Worm (Caenorhabditis elegans) whole organism, young adult: ENCODE results near the gene F31E3.12.
A peak's percentile ranks its signal among the peaks of the same experiment; 100 is the strongest.

Source experiments
- B0035.1 ChIP-seq: sonication (generic microtip); optimal IDR thresholded peaks from 2 replicates; lab custom pipeline; 2016; ENCODE audit warnings: missing genetic modification characterization, mild to moderate bottlenecking, missing compliant biosample characterization, missing genotype, missing genetic modification reagents
- B0336.3 ChIP-seq: fragments of 200-800 bp; sonication (Bioruptor generic); IDR thresholded peaks from 2 replicates; pipeline ENCODE4 v1.3.6; 2022; ENCODE audit warnings: missing genetic modification characterization, missing compliant biosample characterization
- C06A6.2 ChIP-seq: fragments of 200-800 bp; sonication (Bioruptor generic); conservative IDR thresholded peaks from 2 replicates; pipeline ENCODE4 v1.3.6; 2022; ENCODE audit warnings: missing genetic modification characterization, missing compliant biosample characterization
- F10E7.11 ChIP-seq: sonication (generic microtip); optimal IDR thresholded peaks from 2 replicates; lab custom pipeline; 2017; ENCODE audit warnings: mild to moderate bottlenecking, missing genetic modification characterization, moderate library complexity, missing compliant biosample characterization
- F23B12.7 ChIP-seq: sonication (generic microtip); optimal IDR thresholded peaks from 2 replicates; lab custom pipeline; 2017; ENCODE audit warnings: missing genetic modification characterization, mild to moderate bottlenecking, missing compliant biosample characterization, antibody characterized with exemption, moderate library complexity; ENCODE audit not compliant: insufficient read depth
- F33H1.4 ChIP-seq: fragments of 200-800 bp; sonication (Bioruptor generic); IDR thresholded peaks from 2 replicates; pipeline ENCODE4 v1.3.6; 2022; ENCODE audit warnings: missing genetic modification reagents, missing genetic modification characterization, missing compliant biosample characterization
- F37B4.10 ChIP-seq: fragments of 200-800 bp; sonication (Bioruptor generic); IDR thresholded peaks from 2 replicates; pipeline ENCODE4 v1.3.6; 2022; ENCODE audit warnings: missing genetic modification characterization, missing compliant biosample characterization
- F52B5.7 ChIP-seq: sonication (generic microtip); optimal IDR thresholded peaks from 2 replicates; lab custom pipeline; 2016; ENCODE audit warnings: mild to moderate bottlenecking, missing genetic modification characterization, missing compliant biosample characterization
- K11D2.4 ChIP-seq: fragments of 200-800 bp; sonication (Bioruptor generic); IDR thresholded peaks from 2 replicates; pipeline ENCODE4 v1.3.6; 2022; ENCODE audit warnings: missing genetic modification reagents, missing genetic modification characterization, missing compliant biosample characterization
- T26A5.8 ChIP-seq: sonication (generic microtip); optimal IDR thresholded peaks from 2 replicates; lab custom pipeline; 2016; ENCODE audit warnings: missing genetic modification characterization, missing compliant biosample characterization
- Y53G8AR.9 ChIP-seq: fragments of 200-800 bp; sonication (Bioruptor generic); conservative IDR thresholded peaks from 2 replicates; pipeline ENCODE4 v1.3.6; 2022; ENCODE audit warnings: missing genetic modification reagents, missing genetic modification characterization, missing compliant biosample characterization
- akir-1 ChIP-seq: fragments of 200-800 bp; sonication (Bioruptor generic); optimal IDR thresholded peaks from 2 replicates; lab custom pipeline; 2018; ENCODE audit warnings: mild to moderate bottlenecking, missing genetic modification characterization, moderate library complexity, missing compliant biosample characterization
- aptf-3 ChIP-seq: fragments of 200-800 bp; sonication (Bioruptor generic); IDR thresholded peaks from 2 replicates; pipeline ENCODE4 v1.3.6; 2022; ENCODE audit warnings: missing genetic modification characterization, missing compliant biosample characterization
- atf-7 ChIP-seq: sonication (generic microtip); optimal IDR thresholded peaks from 2 replicates; lab custom pipeline; 2017; ENCODE audit warnings: mild to moderate bottlenecking, missing genetic modification characterization, missing compliant biosample characterization
- bed-1 ChIP-seq: fragments of 200-800 bp; sonication (Bioruptor generic); IDR thresholded peaks from 2 replicates; pipeline ENCODE4 v1.3.6; 2022; ENCODE audit warnings: missing genetic modification reagents, missing genetic modification characterization, missing compliant biosample characterization
- ceh-40 ChIP-seq: fragments of 200-800 bp; sonication (Bioruptor generic); IDR thresholded peaks from 2 replicates; pipeline ENCODE4 v1.3.6; 2022; ENCODE audit warnings: missing genetic modification characterization, missing compliant biosample characterization
- ceh-91 ChIP-seq: fragments of 200-800 bp; sonication (Bioruptor generic); IDR thresholded peaks from 2 replicates; pipeline ENCODE4 v1.3.6; 2022; ENCODE audit warnings: missing genetic modification reagents, missing genetic modification characterization, missing compliant biosample characterization
- die-1 ChIP-seq: sonication (generic microtip); optimal IDR thresholded peaks from 2 replicates; lab custom pipeline; 2016; ENCODE audit warnings: missing genotype, mild to moderate bottlenecking, missing genetic modification characterization, missing compliant biosample characterization
- dox-1 ChIP-seq: fragments of 200-800 bp; sonication (Bioruptor generic); IDR thresholded peaks from 2 replicates; pipeline ENCODE4 v1.3.6; 2022; ENCODE audit warnings: missing genetic modification reagents, missing genetic modification characterization, missing compliant biosample characterization
- dpl-1 ChIP-seq: fragments of 150-350 bp; optimal IDR thresholded peaks from 2 replicates; lab custom pipeline; 2014; ENCODE audit warnings: missing biosample characterization, missing genetic modification reagents, missing genetic modification characterization
- efl-1 ChIP-seq: fragments of 150-350 bp; optimal IDR thresholded peaks from 2 replicates; lab custom pipeline; 2014; ENCODE audit warnings: missing biosample characterization, missing genetic modification reagents, missing genetic modification characterization
- ekl-4 ChIP-seq: fragments of 200-800 bp; sonication (Bioruptor generic); IDR thresholded peaks from 2 replicates; pipeline ENCODE4 v1.3.6; 2022; ENCODE audit warnings: missing genetic modification reagents, missing genetic modification characterization, missing compliant biosample characterization
- hlh-12 ChIP-seq: sonication (generic microtip); optimal IDR thresholded peaks from 2 replicates; lab custom pipeline; 2016; ENCODE audit warnings: missing genetic modification characterization, missing compliant biosample characterization
- hlh-26 ChIP-seq: fragments of 200-800 bp; sonication (Bioruptor generic); conservative IDR thresholded peaks from 2 replicates; pipeline ENCODE4 v1.3.6; 2022; ENCODE audit warnings: missing genetic modification reagents, missing genetic modification characterization, missing compliant biosample characterization
- hmg-1.2 ChIP-seq: fragments of 200-800 bp; sonication (Bioruptor generic); IDR thresholded peaks from 2 replicates; pipeline ENCODE4 v1.3.6; 2022; ENCODE audit warnings: missing genetic modification reagents, missing genetic modification characterization, missing compliant biosample characterization
- hmg-20 ChIP-seq: fragments of 200-800 bp; sonication (Bioruptor generic); IDR thresholded peaks from 2 replicates; pipeline ENCODE4 v1.3.6; 2022; ENCODE audit warnings: missing genetic modification reagents, missing genetic modification characterization, missing compliant biosample characterization
- hsf-1 ChIP-seq: fragments of 200-800 bp; sonication (Bioruptor generic); IDR thresholded peaks from 2 replicates; pipeline ENCODE4 v1.3.6; 2022; ENCODE audit warnings: missing genetic modification reagents, missing genetic modification characterization, missing compliant biosample characterization
- lin-35 ChIP-seq, 3 experiments: fragments of 150-350 bp in 2 of 3; sonication (generic microtip) in 1 of 3; optimal IDR thresholded peaks; 2 replicates each; lab custom pipeline; 2014 to 2018; ENCODE audit warnings: missing biosample characterization in 3 of 3, missing genetic modification characterization in 3 of 3, missing genetic modification reagents in 3 of 3
- lin-40 ChIP-seq: sonication (generic microtip); optimal IDR thresholded peaks from 2 replicates; lab custom pipeline; 2016; ENCODE audit warnings: missing genetic modification characterization, mild to moderate bottlenecking, missing compliant biosample characterization, missing genotype, missing genetic modification reagents
- lir-1 ChIP-seq: fragments of 200-800 bp; sonication (Bioruptor generic); conservative IDR thresholded peaks from 2 replicates; pipeline ENCODE4 v1.3.6; 2022; ENCODE audit warnings: missing genetic modification reagents, missing genetic modification characterization, missing compliant biosample characterization
- madf-8 ChIP-seq: fragments of 200-800 bp; sonication (Bioruptor generic); conservative IDR thresholded peaks from 2 replicates; pipeline ENCODE4 v1.3.6; 2022; ENCODE audit warnings: missing genetic modification reagents, missing genetic modification characterization, missing compliant biosample characterization
- mes-4 ChIP-seq: sonication (generic microtip); optimal IDR thresholded peaks from 2 replicates; lab custom pipeline; 2016; ENCODE audit warnings: missing genotype, missing genetic modification characterization, missing compliant biosample characterization
- nfya-1 ChIP-seq: sonication (generic microtip); optimal IDR thresholded peaks from 2 replicates; lab custom pipeline; 2017; ENCODE audit warnings: antibody characterized with exemption, missing compliant biosample characterization, missing genetic modification characterization, borderline replicate concordance; ENCODE audit not compliant: insufficient read depth
- nfya-2 ChIP-seq: fragments of 200-800 bp; sonication (Bioruptor generic); IDR thresholded peaks from 2 replicates; pipeline ENCODE4 v1.3.6; 2022; ENCODE audit warnings: missing genetic modification reagents, missing genetic modification characterization, missing compliant biosample characterization
- nhr-179 ChIP-seq: sonication (generic microtip); optimal IDR thresholded peaks from 2 replicates; lab custom pipeline; 2016; ENCODE audit warnings: mild to moderate bottlenecking, missing genetic modification characterization, missing compliant biosample characterization
- pbrm-1 ChIP-seq: fragments of 200-800 bp; sonication (Bioruptor generic); IDR thresholded peaks from 2 replicates; pipeline ENCODE4 v1.3.6; 2022; ENCODE audit warnings: missing genetic modification reagents, missing genetic modification characterization, missing compliant biosample characterization
- pha-4 ChIP-seq: fragments of 150-350 bp; sonication (generic microtip); optimal IDR thresholded peaks from 2 replicates; lab custom pipeline; 2014; ENCODE audit warnings: missing biosample characterization, missing genetic modification reagents, missing genetic modification characterization
- rec-8 ChIP-seq, 2 experiments: sonication (generic microtip); optimal IDR thresholded peaks; 2 replicates each; lab custom pipeline; 2016; ENCODE audit warnings: mild to moderate bottlenecking in 2 of 2, missing genetic modification characterization in 2 of 2, missing genetic modification reagents in 2 of 2, missing genotype in 2 of 2, missing biosample characterization in 1 of 2, missing compliant biosample characterization in 1 of 2, moderate library complexity in 1 of 2
- repo-1 ChIP-seq: sonication (generic microtip); optimal IDR thresholded peaks from 2 replicates; lab custom pipeline; 2017; ENCODE audit warnings: mild to moderate bottlenecking, missing genetic modification characterization, missing compliant biosample characterization
- sea-2 ChIP-seq: fragments of 200-800 bp; sonication (Bioruptor generic); IDR thresholded peaks from 2 replicates; pipeline ENCODE4 v1.3.6; 2022; ENCODE audit warnings: missing genetic modification characterization, missing compliant biosample characterization
- snpc-3.4 ChIP-seq: sonication (generic microtip); optimal IDR thresholded peaks from 2 replicates; lab custom pipeline; 2017; ENCODE audit warnings: missing genetic modification characterization, mild to moderate bottlenecking, missing compliant biosample characterization, antibody characterized with exemption, moderate library complexity, missing genotype, missing genetic modification reagents
- snpc-4 ChIP-seq, 5 experiments: fragments of 150-350 bp in 1 of 5; sonication (generic microtip) in 4 of 5; optimal IDR thresholded peaks; 2 replicates each; lab custom pipeline; 2014 to 2018; ENCODE audit warnings: missing genetic modification characterization in 5 of 5, missing biosample characterization in 3 of 5, antibody characterized with exemption in 2 of 5, mild to moderate bottlenecking in 2 of 5, missing compliant biosample characterization in 2 of 5, missing genotype in 2 of 5, moderate library complexity in 2 of 5, missing genetic modification reagents in 1 of 5
- somi-1 ChIP-seq: fragments of 200-800 bp; sonication (Bioruptor generic); optimal IDR thresholded peaks from 2 replicates; lab custom pipeline; 2018; ENCODE audit warnings: mild to moderate bottlenecking, missing genetic modification characterization, missing compliant biosample characterization
- tlf-1 ChIP-seq: fragments of 200-800 bp; sonication (Bioruptor generic); optimal IDR thresholded peaks from 2 replicates; lab custom pipeline; 2018; ENCODE audit warnings: mild to moderate bottlenecking, missing genetic modification characterization, missing compliant biosample characterization
- zim-3 ChIP-seq: sonication (generic microtip); optimal IDR thresholded peaks from 2 replicates; lab custom pipeline; 2017; ENCODE audit warnings: mild to moderate bottlenecking, missing genetic modification characterization, moderate library complexity, missing compliant biosample characterization
- ztf-18 ChIP-seq: sonication (generic microtip); optimal IDR thresholded peaks from 2 replicates; lab custom pipeline; 2016; ENCODE audit warnings: missing genotype, mild to moderate bottlenecking, missing genetic modification characterization, missing compliant biosample characterization

The F31E3.12 gene

DNA sequence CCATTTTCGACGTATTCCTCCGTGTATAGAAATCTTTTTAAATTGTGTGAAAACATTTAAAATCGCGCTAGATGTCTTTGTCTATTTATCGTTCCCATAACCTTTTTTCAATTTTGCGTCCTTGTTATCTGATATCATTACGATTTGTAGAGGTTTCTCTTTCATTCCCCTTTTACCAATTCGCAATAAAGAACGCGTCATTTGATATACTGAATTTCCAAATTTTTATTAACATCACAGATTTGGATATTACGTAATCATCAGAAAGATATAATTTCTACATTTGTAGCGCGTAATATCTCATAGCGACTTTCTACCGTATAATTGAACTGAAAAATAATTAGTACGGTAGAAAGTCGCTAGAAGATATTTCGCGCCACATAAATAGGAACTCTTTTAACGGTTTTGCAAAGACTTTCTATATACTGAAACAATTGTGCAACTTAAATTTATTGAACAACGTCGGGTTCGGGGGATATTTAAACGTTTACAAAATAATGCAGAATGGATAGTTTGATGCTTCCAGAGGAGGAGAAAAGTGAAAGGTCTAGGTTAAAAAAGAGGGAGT is 10.4 kb upstream of the F31E3.12 start (continued):
- TF ChIP-seq efl-1 (GFP tag; lab: Kevin White, UChicago) (peak; percentile 64), lin-40 (no peak), madf-8 (GFP tag; lab: Robert Waterston, UW) (peak; percentile 45; the same call in 1 of the 2 replicates), lin-35 (GFP tag; optimal IDR thresholded peaks at IDR 0.05; lab: Kevin White, UChicago) (peak in 1 of 3 experiments; percentile 38), F33H1.4 (GFP tag; lab: Robert Waterston, UW) (peak; percentile 61), C06A6.2 (GFP tag; lab: Robert Waterston, UW) (no peak), hsf-1 (GFP tag; lab: Robert Waterston, UW) (peak; percentile 28; the same call in 1 of the 2 replicates)

DNA sequence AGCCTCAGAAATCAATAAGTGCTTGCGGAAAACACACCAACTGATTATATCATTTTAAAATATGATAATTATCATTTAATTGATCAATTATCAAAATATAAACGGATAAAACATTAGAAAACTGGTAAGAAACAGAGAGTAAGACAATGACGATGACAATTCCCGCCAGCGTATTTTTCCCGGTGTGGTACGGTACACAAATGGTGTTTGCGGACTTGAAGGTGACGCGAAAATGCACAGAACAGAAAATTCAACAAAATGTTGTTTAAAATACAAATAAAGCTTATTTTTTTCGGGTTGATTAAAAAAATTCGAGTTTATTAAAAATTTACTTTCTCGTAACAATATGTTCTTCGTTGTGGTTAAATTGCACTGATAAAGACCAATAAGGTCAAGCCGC is 8.0 kb upstream of the F31E3.12 start:
- peak; percentile 33; the same call in 1 of the 2 replicates for TF ChIP-seq ekl-4
- no peak for TF ChIP-seq K11D2.4 (GFP tag; lab: Robert Waterston, UW)
- TF ChIP-seq F23B12.7 (tag; lab: Kevin White, UChicago): peak; percentile 63
- peak; percentile 38 for TF ChIP-seq snpc-3.4 (tag; lab: Kevin White, UChicago)
- TF ChIP-seq pbrm-1: no peak
- no peak for TF ChIP-seq nhr-179 (tag; lab: Kevin White, UChicago)
- no peak for TF ChIP-seq hlh-12 (tag; lab: Kevin White, UChicago)
- TF ChIP-seq ceh-91 (GFP tag; lab: Robert Waterston, UW): peak; percentile 82
- TF ChIP-seq F10E7.11 (tag; lab: Kevin White, UChicago): no peak
- no peak for TF ChIP-seq F37B4.10
- TF ChIP-seq zim-3 (tag; lab: Kevin White, UChicago): no peak
- no peak for TF ChIP-seq lin-40
- no peak for TF ChIP-seq akir-1
- TF ChIP-seq F52B5.7 (tag; lab: Kevin White, UChicago): no peak
- TF ChIP-seq lir-1 (GFP tag; lab: Robert Waterston, UW): peak; percentile 36; the same call in 1 of the 2 replicates
- no peak for TF ChIP-seq ztf-18 (tag; lab: Kevin White, UChicago)
- TF ChIP-seq B0336.3 (GFP tag; lab: Robert Waterston, UW): no peak
- no peak for TF ChIP-seq aptf-3 (GFP tag; lab: Robert Waterston, UW)
- no peak for TF ChIP-seq atf-7 (tag; lab: Kevin White, UChicago)
- TF ChIP-seq somi-1 (GFP tag; lab: Kevin White, UChicago): no peak
- TF ChIP-seq mes-4 (tag; lab: Kevin White, UChicago): no peak
- TF ChIP-seq T26A5.8 (tag; lab: Kevin White, UChicago): no peak
- no peak for TF ChIP-seq Y53G8AR.9
- no peak for TF ChIP-seq snpc-4 (GFP tag; optimal IDR thresholded peaks at IDR 0.05; lab: Kevin White, UChicago)
- TF ChIP-seq snpc-4 (tag; optimal IDR thresholded peaks at IDR 0.05; lab: Kevin White, UChicago): peak in 1 of 4 experiments; percentile 4
- no peak for TF ChIP-seq sea-2 (GFP tag; lab: Robert Waterston, UW)
- TF ChIP-seq hmg-20 (GFP tag; lab: Robert Waterston, UW): no peak
- no peak for TF ChIP-seq ceh-40 (GFP tag; lab: Robert Waterston, UW)
- TF ChIP-seq tlf-1 (GFP tag; lab: Kevin White, UChicago): peak; percentile 42
- no peak for TF ChIP-seq nfya-2
- TF ChIP-seq repo-1 (tag; lab: Kevin White, UChicago): no peak
- TF ChIP-seq madf-8 (GFP tag; lab: Robert Waterston, UW): peak; percentile 85
- TF ChIP-seq nfya-1: no peak
- TF ChIP-seq pha-4 (tag; lab: Kevin White, UChicago): no peak
- TF ChIP-seq bed-1 (GFP tag; lab: Robert Waterston, UW): no peak
- TF ChIP-seq hlh-26 (GFP tag; lab: Robert Waterston, UW): no peak
- peak; percentile 63 for TF ChIP-seq dox-1 (GFP tag; lab: Robert Waterston, UW)
- no peak for TF ChIP-seq rec-8 (tag; optimal IDR thresholded peaks at IDR 0.05; lab: Kevin White, UChicago)
- TF ChIP-seq dpl-1 (GFP tag; lab: Kevin White, UChicago): peak; percentile 92
- TF ChIP-seq B0035.1 (tag; lab: Kevin White, UChicago): no peak
- TF ChIP-seq die-1 (tag; lab: Kevin White, UChicago): no peak
- peak; percentile 47; the same call in 1 of the 2 replicates for TF ChIP-seq hmg-1.2 (GFP tag; lab: Robert Waterston, UW)
